Worm (Caenorhabditis elegans) whole organism, L2 larva: ENCODE results near the gene npr-12.

ENCODE experiments used
- F13H6.1 ChIP-seq: sonication (generic microtip); optimal IDR thresholded peaks from 2 replicates; lab custom pipeline; 2016; ENCODE audit warnings: missing genetic modification characterization, missing compliant biosample characterization
- lin-13 ChIP-seq: fragments of 150-350 bp; optimal IDR thresholded peaks from 2 replicates; lab custom pipeline; 2014; ENCODE audit warnings: missing biosample characterization, missing genetic modification reagents, missing genetic modification characterization
- nhr-6 ChIP-seq: fragments of 150-350 bp; optimal IDR thresholded peaks from 2 replicates; lab custom pipeline; 2014; ENCODE audit warnings: missing biosample characterization, missing genetic modification characterization
- unc-62 ChIP-seq: fragments of 150-350 bp; optimal IDR thresholded peaks from 2 replicates; lab custom pipeline; 2014; ENCODE audit warnings: missing biosample characterization, missing genetic modification reagents, missing genetic modification characterization
- ztf-11 ChIP-seq: sonication (generic microtip); optimal IDR thresholded peaks from 2 replicates; lab custom pipeline; 2017; ENCODE audit warnings: missing biosample characterization, missing genetic modification characterization

- TF ChIP-seq unc-62 (GFP tag; lab: Kevin White, UChicago): no peak
- no peak for TF ChIP-seq ztf-11
- no peak for TF ChIP-seq nhr-6
- TF ChIP-seq lin-13 (GFP tag; lab: Kevin White, UChicago): no peak
- TF ChIP-seq F13H6.1 (tag; lab: Kevin White, UChicago): no peak
Measured at ce11 chrIV:6883342-6883741, 54.1 kb downstream of the npr-12 start, which contains the start of gene tre-2.
